Worm (Caenorhabditis elegans): ENCODE measurements around the gene ddr-1.

ce11 chrX:5433912-5434311 is 27.1 kb upstream of the ddr-1 start:
- TF ChIP-seq dao-5 (tag; optimal IDR thresholded peaks at IDR 0.05) = no peak
- no peak for TF ChIP-seq him-1 (tag; optimal IDR thresholded peaks at IDR 0.05)
